Worm (Caenorhabditis elegans) whole organism, early embryonic: ENCODE results near the gene srh-95.

Source experiments
- F13C5.2 ChIP-seq: sonication (generic microtip); optimal IDR thresholded peaks from 2 replicates; lab custom pipeline; 2017; ENCODE audit warnings: mild to moderate bottlenecking, missing genetic modification characterization, inconsistent platforms, missing compliant biosample characterization
- aly-1 ChIP-seq: sonication (generic microtip); optimal IDR thresholded peaks from 2 replicates; lab custom pipeline; 2016; ENCODE audit warnings: missing genetic modification characterization, missing compliant biosample characterization
- ama-1 ChIP-seq: fragments of 150-350 bp; optimal IDR thresholded peaks from 2 replicates; lab custom pipeline; 2014
- ceh-36 ChIP-seq: sonication (generic microtip); optimal IDR thresholded peaks from 2 replicates; lab custom pipeline; 2016; ENCODE audit warnings: missing genetic modification characterization, inconsistent platforms, missing compliant biosample characterization
- ets-7 ChIP-seq: sonication (generic microtip); optimal IDR thresholded peaks from 2 replicates; lab custom pipeline; 2016; ENCODE audit warnings: missing genotype, missing genetic modification characterization, missing compliant biosample characterization
- flt-1 ChIP-seq: fragments of 200-800 bp; sonication (Bioruptor generic); IDR thresholded peaks from 2 replicates; pipeline ENCODE4 v1.3.6; 2022; ENCODE audit warnings: missing genetic modification characterization, missing compliant biosample characterization
- hmbx-1 ChIP-seq: sonication (generic microtip); optimal IDR thresholded peaks from 2 replicates; lab custom pipeline; 2016; ENCODE audit warnings: mild to moderate bottlenecking, missing genetic modification characterization, missing compliant biosample characterization
- hmg-4 ChIP-seq: fragments of 200-800 bp; sonication (Bioruptor generic); optimal IDR thresholded peaks from 2 replicates; lab custom pipeline; 2018; ENCODE audit warnings: mild to moderate bottlenecking, missing genetic modification characterization, missing compliant biosample characterization
- pes-1 ChIP-seq: fragments of 200-800 bp; sonication (Bioruptor generic); IDR thresholded peaks from 2 replicates; pipeline ENCODE4 v1.3.6; 2022; ENCODE audit warnings: missing genetic modification reagents, missing genetic modification characterization, missing compliant biosample characterization
- scrt-1 ChIP-seq: fragments of 200-800 bp; sonication (Bioruptor generic); IDR thresholded peaks from 2 replicates; pipeline ENCODE4 v1.3.6; 2022; ENCODE audit warnings: missing genetic modification characterization, missing compliant biosample characterization
- tbx-11 ChIP-seq: fragments of 200-800 bp; sonication (Bioruptor generic); IDR thresholded peaks from 2 replicates; pipeline ENCODE4 v1.3.6; 2022; ENCODE audit warnings: missing genetic modification characterization, missing compliant biosample characterization
- tra-4 ChIP-seq: sonication (generic microtip); optimal IDR thresholded peaks from 2 replicates; lab custom pipeline; 2017; ENCODE audit warnings: missing genetic modification characterization, missing compliant biosample characterization

- no peak for TF ChIP-seq aly-1 (tag; lab: Kevin White, UChicago)
- no peak for TF ChIP-seq ama-1 (lab: Kevin White, UChicago)
- no peak for TF ChIP-seq F13C5.2 (tag; lab: Kevin White, UChicago)
- no peak for TF ChIP-seq hmg-4 (GFP tag; lab: Kevin White, UChicago)
- TF ChIP-seq pes-1 (GFP tag; lab: Robert Waterston, UW) = no peak
- TF ChIP-seq hmbx-1 (tag; lab: Kevin White, UChicago) = no peak
- TF ChIP-seq scrt-1 (GFP tag; lab: Robert Waterston, UW) = no peak
- no peak for TF ChIP-seq tra-4 (tag; lab: Kevin White, UChicago)
- TF ChIP-seq ets-7 = no peak
- no peak for TF ChIP-seq flt-1 (GFP tag; lab: Robert Waterston, UW)
- no peak for TF ChIP-seq ceh-36 (tag; lab: Kevin White, UChicago)
- no peak for TF ChIP-seq tbx-11 (GFP tag; lab: Robert Waterston, UW)
Observed at ce11 chrV:16259684-16260083, 13.0 kb downstream of the srh-95 start, which contains the start of gene nhr-127.
